Fruit fly (Drosophila melanogaster) whole organism, prepupa: ENCODE measurements around the gene CG18284.
A peak's percentile ranks its signal among the peaks of the same experiment; 100 is the strongest.

ENCODE experiments used
- Blimp-1 ChIP-seq: fragments of 200-800 bp; sonication (Bioruptor generic); optimal IDR thresholded peaks from 3 replicates; lab custom pipeline; 2017; ENCODE audit warnings: missing biosample characterization, missing genetic modification characterization, mild to moderate bottlenecking, moderate library complexity, missing genetic modification reagents
- CG10631 ChIP-seq: fragments of 200-800 bp; sonication (Bioruptor generic); optimal IDR thresholded peaks from 2 replicates; lab custom pipeline; 2016; ENCODE audit warnings: missing biosample characterization, missing genetic modification characterization
- CG10669 ChIP-seq: fragments of 200-800 bp; sonication (Bioruptor generic); optimal IDR thresholded peaks from 3 replicates; lab custom pipeline; 2018; ENCODE audit warnings: missing biosample characterization, mild to moderate bottlenecking, missing genetic modification characterization, moderate library complexity
- CG11294 ChIP-seq: fragments of 200-800 bp; sonication (Bioruptor generic); IDR thresholded peaks from 2 replicates; pipeline ENCODE4 v1.3.6; 2022; ENCODE audit warnings: missing biosample characterization, missing genetic modification characterization
- CG11762 ChIP-seq: fragments of 200-800 bp; sonication (Bioruptor generic); optimal IDR thresholded peaks from 3 replicates; lab custom pipeline; 2016; ENCODE audit warnings: missing biosample characterization, missing genetic modification characterization; ENCODE audit not compliant: insufficient read depth
- CG11902 ChIP-seq: fragments of 200-800 bp; sonication (Bioruptor generic); optimal IDR thresholded peaks from 3 replicates; lab custom pipeline; 2016; ENCODE audit warnings: missing biosample characterization, missing genetic modification characterization
- CG15336 ChIP-seq: fragments of 200-800 bp; sonication (Bioruptor generic); IDR thresholded peaks from 2 replicates; pipeline ENCODE4 v1.3.6; 2022; ENCODE audit warnings: missing biosample characterization, missing genetic modification characterization
- CG1621 ChIP-seq: fragments of 200-800 bp; sonication (Bioruptor generic); optimal IDR thresholded peaks from 3 replicates; lab custom pipeline; 2018; ENCODE audit warnings: missing biosample characterization, mild to moderate bottlenecking, missing genetic modification characterization
- CG16779 ChIP-seq: fragments of 200-800 bp; sonication (Bioruptor generic); optimal IDR thresholded peaks from 3 replicates; lab custom pipeline; 2017; ENCODE audit warnings: missing biosample characterization, mild to moderate bottlenecking, missing genetic modification characterization
- CG3032 ChIP-seq: fragments of 200-800 bp; optimal IDR thresholded peaks from 2 replicates; lab custom pipeline; 2019; ENCODE audit warnings: missing biosample characterization, mild to moderate bottlenecking, missing genetic modification characterization, moderate library complexity
- CG31627 ChIP-seq: fragments of 200-800 bp; sonication (Bioruptor generic); optimal IDR thresholded peaks from 3 replicates; lab custom pipeline; 2016; ENCODE audit warnings: missing biosample characterization, missing genetic modification characterization
- CG32006 ChIP-seq: fragments of 200-800 bp; sonication (Bioruptor generic); optimal IDR thresholded peaks from 3 replicates; lab custom pipeline; 2017; ENCODE audit warnings: missing biosample characterization, mild to moderate bottlenecking, missing genetic modification characterization
- CG34406 ChIP-seq: fragments of 200-800 bp; sonication (Bioruptor generic); optimal IDR thresholded peaks from 3 replicates; lab custom pipeline; 2016; ENCODE audit warnings: missing biosample characterization, missing genetic modification characterization
- CG3919 ChIP-seq: fragments of 200-800 bp; sonication (Bioruptor generic); optimal IDR thresholded peaks from 3 replicates; lab custom pipeline; 2016; ENCODE audit warnings: missing biosample characterization, missing genetic modification characterization
- CG6163 ChIP-seq: fragments of 200-800 bp; sonication (Bioruptor generic); IDR thresholded peaks from 3 replicates; pipeline ENCODE4 v1.3.6; 2022; ENCODE audit warnings: missing biosample characterization, missing genetic modification characterization
- CG6792 ChIP-seq: fragments of 200-800 bp; sonication (Bioruptor generic); optimal IDR thresholded peaks from 3 replicates; lab custom pipeline; 2016; ENCODE audit warnings: missing biosample characterization, missing genetic modification characterization
- CG6808 ChIP-seq: fragments of 200-800 bp; sonication (Bioruptor generic); optimal IDR thresholded peaks from 3 replicates; lab custom pipeline; 2017; ENCODE audit warnings: missing biosample characterization, missing genetic modification characterization, mild to moderate bottlenecking, moderate library complexity, missing genetic modification reagents
- CG6854 ChIP-seq: fragments of 200-800 bp; sonication (Bioruptor generic); optimal IDR thresholded peaks from 2 replicates; lab custom pipeline; 2017; ENCODE audit warnings: missing biosample characterization, mild to moderate bottlenecking, missing genetic modification characterization
- CG7368 ChIP-seq: fragments of 200-800 bp; sonication (Bioruptor generic); optimal IDR thresholded peaks from 3 replicates; lab custom pipeline; 2016; ENCODE audit warnings: missing biosample characterization, missing genetic modification characterization
- CG8119 ChIP-seq: fragments of 200-800 bp; sonication (Bioruptor generic); IDR thresholded peaks from 3 replicates; pipeline ENCODE4 v1.3.6; 2022; ENCODE audit warnings: missing biosample characterization, missing genetic modification characterization
- CG8319 ChIP-seq: fragments of 200-800 bp; sonication (Bioruptor generic); optimal IDR thresholded peaks from 3 replicates; lab custom pipeline; 2016; ENCODE audit warnings: missing biosample characterization, missing genetic modification characterization
- CG8632 ChIP-seq: fragments of 200-800 bp; sonication (Bioruptor generic); optimal IDR thresholded peaks from 3 replicates; lab custom pipeline; 2016; ENCODE audit warnings: missing biosample characterization, missing genetic modification characterization
- CG9139 ChIP-seq: fragments of 200-800 bp; sonication (Bioruptor generic); optimal IDR thresholded peaks from 3 replicates; lab custom pipeline; 2017; ENCODE audit warnings: missing biosample characterization, mild to moderate bottlenecking, missing genetic modification characterization
- Eip75B ChIP-seq: fragments of 200-800 bp; sonication (Bioruptor generic); optimal IDR thresholded peaks from 3 replicates; lab custom pipeline; 2016; ENCODE audit warnings: missing biosample characterization, missing genetic modification characterization
- Eip78C ChIP-seq: fragments of 200-800 bp; sonication (Bioruptor generic); peaks from one replicate; lab custom pipeline; 2016; ENCODE audit warnings: missing biosample characterization, missing genetic modification characterization
- Eip93F ChIP-seq: fragments of 200-800 bp; sonication (Bioruptor generic); optimal IDR thresholded peaks from 2 replicates; lab custom pipeline; 2016; ENCODE audit warnings: missing biosample characterization, mild to moderate bottlenecking, missing genetic modification characterization
- Ets21C ChIP-seq: fragments of 200-800 bp; sonication (Bioruptor generic); optimal IDR thresholded peaks from 3 replicates; lab custom pipeline; 2016; ENCODE audit warnings: missing biosample characterization, missing genetic modification characterization
- Ets96B ChIP-seq: fragments of 200-800 bp; optimal IDR thresholded peaks from 2 replicates; lab custom pipeline; 2019; ENCODE audit warnings: missing biosample characterization, mild to moderate bottlenecking, missing genetic modification characterization, moderate library complexity
- Gug ChIP-seq: fragments of 200-800 bp; sonication (Bioruptor generic); IDR thresholded peaks from 2 replicates; pipeline ENCODE4 v1.3.6; 2022; ENCODE audit warnings: missing biosample characterization, missing genetic modification characterization
- Hr38 ChIP-seq: sonication (Bioruptor generic); optimal IDR thresholded peaks from 2 replicates; lab custom pipeline; 2016; ENCODE audit warnings: missing biosample characterization, missing genetic modification characterization
- Hr39 ChIP-seq: fragments of 200-800 bp; sonication (Bioruptor generic); optimal IDR thresholded peaks from 2 replicates; lab custom pipeline; 2016; ENCODE audit warnings: missing biosample characterization, missing genetic modification characterization
- Hr4 ChIP-seq: fragments of 200-800 bp; sonication (Bioruptor generic); optimal IDR thresholded peaks from 3 replicates; lab custom pipeline; 2016; ENCODE audit warnings: missing biosample characterization, missing genetic modification characterization
- Met ChIP-seq: fragments of 200-800 bp; sonication (Bioruptor generic); optimal IDR thresholded peaks from 3 replicates; lab custom pipeline; 2016; ENCODE audit warnings: missing biosample characterization, missing genetic modification characterization
- Smox ChIP-seq: fragments of 200-800 bp; sonication (Bioruptor generic); optimal IDR thresholded peaks from 3 replicates; lab custom pipeline; 2016; ENCODE audit warnings: missing biosample characterization, missing genetic modification characterization
- Sox102F ChIP-seq: fragments of 200-800 bp; sonication (Bioruptor generic); optimal IDR thresholded peaks from 2 replicates; lab custom pipeline; 2016; ENCODE audit warnings: missing biosample characterization, mild to moderate bottlenecking, missing genetic modification characterization
- Sox14 ChIP-seq: fragments of 200-800 bp; sonication (Bioruptor generic); optimal IDR thresholded peaks from 3 replicates; lab custom pipeline; 2016; ENCODE audit warnings: missing biosample characterization, missing genetic modification characterization
- Sox15 ChIP-seq: fragments of 200-800 bp; sonication (Bioruptor generic); optimal IDR thresholded peaks from 3 replicates; lab custom pipeline; 2016; ENCODE audit warnings: missing biosample characterization, missing genetic modification characterization
- acj6 ChIP-seq: fragments of 200-800 bp; sonication (Bioruptor generic); optimal IDR thresholded peaks from 3 replicates; lab custom pipeline; 2016; ENCODE audit warnings: missing biosample characterization, missing genetic modification characterization
- cyc ChIP-seq: fragments of 200-800 bp; sonication (Bioruptor generic); optimal IDR thresholded peaks from 3 replicates; lab custom pipeline; 2016; ENCODE audit warnings: missing biosample characterization, missing genetic modification characterization
- dac ChIP-seq: fragments of 200-800 bp; sonication (Bioruptor generic); optimal IDR thresholded peaks from 2 replicates; lab custom pipeline; 2017; ENCODE audit warnings: missing biosample characterization, mild to moderate bottlenecking, missing genetic modification characterization
- dsx ChIP-seq: fragments of 200-800 bp; optimal IDR thresholded peaks from 3 replicates; lab custom pipeline; 2019; ENCODE audit warnings: missing biosample characterization, mild to moderate bottlenecking, missing genetic modification characterization, moderate library complexity; ENCODE audit not compliant: poor library complexity, severe bottlenecking
- eg ChIP-seq: fragments of 200-800 bp; sonication (Bioruptor generic); IDR thresholded peaks from 3 replicates; pipeline ENCODE4 v1.3.6; 2022; ENCODE audit warnings: missing biosample characterization, missing genetic modification characterization
- esn ChIP-seq: fragments of 200-800 bp; sonication (Bioruptor generic); optimal IDR thresholded peaks from 2 replicates; lab custom pipeline; 2016; ENCODE audit warnings: missing biosample characterization, mild to moderate bottlenecking, missing genetic modification characterization, moderate library complexity
- fd59A ChIP-seq: fragments of 200-800 bp; sonication (Bioruptor generic); optimal IDR thresholded peaks from 2 replicates; lab custom pipeline; 2017; ENCODE audit warnings: missing biosample characterization, mild to moderate bottlenecking, missing genetic modification characterization, missing genetic modification reagents
- fd85E ChIP-seq: fragments of 200-800 bp; sonication (Bioruptor generic); optimal IDR thresholded peaks from 3 replicates; lab custom pipeline; 2016; ENCODE audit warnings: missing biosample characterization, missing genetic modification characterization
- fkh ChIP-seq: fragments of 200-800 bp; sonication (Bioruptor generic); optimal IDR thresholded peaks from 3 replicates; lab custom pipeline; 2017; ENCODE audit warnings: missing biosample characterization, mild to moderate bottlenecking, missing genetic modification characterization, moderate library complexity
- lz ChIP-seq: fragments of 200-800 bp; sonication (Bioruptor generic); optimal IDR thresholded peaks from 3 replicates; lab custom pipeline; 2016; ENCODE audit warnings: missing biosample characterization, missing genetic modification characterization
- pdm3 ChIP-seq: fragments of 200-800 bp; sonication (Bioruptor generic); optimal IDR thresholded peaks from 3 replicates; lab custom pipeline; 2016; ENCODE audit warnings: missing biosample characterization, missing genetic modification characterization
- salr ChIP-seq, 2 experiments: fragments of 200-800 bp; sonication (Bioruptor generic); optimal IDR thresholded peaks; 3 replicates each; lab custom pipeline; 2016 to 2018; ENCODE audit warnings: missing biosample characterization in 2 of 2, missing genetic modification characterization in 2 of 2, mild to moderate bottlenecking in 1 of 2
- spab ChIP-seq: fragments of 200-800 bp; sonication (Bioruptor generic); optimal IDR thresholded peaks from 2 replicates; lab custom pipeline; 2017; ENCODE audit warnings: missing biosample characterization, mild to moderate bottlenecking, missing genetic modification characterization, missing genetic modification reagents
- ss ChIP-seq, 2 experiments: fragments of 200-800 bp; sonication (Bioruptor generic); optimal IDR thresholded peaks; 2 replicates in 1 of 2; 3 replicates in 1 of 2; lab custom pipeline; 2017 to 2018; ENCODE audit warnings: mild to moderate bottlenecking in 2 of 2, missing biosample characterization in 2 of 2, missing genetic modification characterization in 2 of 2, moderate library complexity in 1 of 2
- vri ChIP-seq: fragments of 200-800 bp; sonication (Bioruptor generic); optimal IDR thresholded peaks from 3 replicates; lab custom pipeline; 2016; ENCODE audit warnings: missing biosample characterization, mild to moderate bottlenecking, missing genetic modification characterization

Gene CG18284

DNA sequence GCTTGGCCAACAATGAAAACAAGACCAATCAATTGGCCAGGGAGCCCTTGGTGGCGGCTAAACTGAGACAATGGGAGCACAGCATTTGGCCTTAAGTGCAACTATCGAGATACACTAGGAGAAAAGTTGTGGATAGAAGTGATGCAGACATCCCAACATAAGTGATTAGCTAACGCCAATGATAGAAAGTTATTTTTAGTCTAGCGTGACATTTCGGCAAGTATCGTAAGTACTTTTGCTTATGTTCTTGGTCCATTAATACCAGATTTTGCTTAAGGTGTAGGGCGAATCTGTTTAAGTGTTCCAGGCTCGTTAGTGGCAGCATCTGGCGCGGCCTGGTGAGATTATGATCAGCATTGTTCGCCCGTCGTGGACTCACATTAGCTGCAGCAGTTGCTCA is 11.1 kb upstream of the CG18284 start:
- no peak for TF ChIP-seq CG3032 (tag; lab: Kevin White, UChicago)
- peak; percentile 12 for TF ChIP-seq Sox15 (GFP tag; lab: Kevin White, UChicago)
- TF ChIP-seq spab (GFP tag; lab: Kevin White, UChicago), result peak; percentile 16
- peak; percentile 58; the same call in 1 of the 3 replicates for TF ChIP-seq CG6163 (GFP tag; lab: Robert Waterston, UW)
- no peak for TF ChIP-seq CG7368 (GFP tag; lab: Kevin White, UChicago)
- TF ChIP-seq Blimp-1, result no peak
- no peak for TF ChIP-seq Gug (GFP tag; lab: Robert Waterston, UW)
- TF ChIP-seq CG34406 (GFP tag; lab: Kevin White, UChicago), result peak; percentile 23
- TF ChIP-seq fkh, result no peak
- TF ChIP-seq Ets21C (GFP tag; lab: Kevin White, UChicago), result no peak
- no peak for TF ChIP-seq Hr38 (GFP tag; lab: Kevin White, UChicago)
- no peak for TF ChIP-seq CG6854 (GFP tag; lab: Kevin White, UChicago)
- TF ChIP-seq Sox14 (GFP tag; lab: Kevin White, UChicago), result peak; percentile 16
- TF ChIP-seq fd85E (GFP tag; lab: Kevin White, UChicago), result no peak
- peak; percentile 42 for TF ChIP-seq CG10631 (GFP tag; lab: Kevin White, UChicago)
- peak; percentile 0 for TF ChIP-seq fd59A (GFP tag; lab: Kevin White, UChicago)
- peak; percentile 5 for TF ChIP-seq acj6 (GFP tag; lab: Kevin White, UChicago)
- peak; percentile 38 for TF ChIP-seq cyc (GFP tag; lab: Kevin White, UChicago)
- peak; percentile 15 for TF ChIP-seq CG6808 (GFP tag; lab: Kevin White, UChicago)
- no peak for TF ChIP-seq CG15336 (GFP tag; lab: Robert Waterston, UW)
- peak; percentile 84 for TF ChIP-seq Eip78C (GFP tag; lab: Kevin White, UChicago)
- peak; percentile 19 for TF ChIP-seq CG6792 (GFP tag; lab: Kevin White, UChicago)
- TF ChIP-seq Ets96B, result peak; percentile 55
- TF ChIP-seq Sox102F (GFP tag; lab: Kevin White, UChicago), result peak; percentile 24
- no peak for TF ChIP-seq eg
- TF ChIP-seq CG8119, result no peak
- TF ChIP-seq CG32006 (GFP tag; lab: Kevin White, UChicago), result no peak
- TF ChIP-seq CG8319 (GFP tag; lab: Kevin White, UChicago), result no peak
- TF ChIP-seq pdm3 (GFP tag; lab: Kevin White, UChicago), result peak; percentile 16
- TF ChIP-seq lz (GFP tag; lab: Kevin White, UChicago), result peak; percentile 15
- TF ChIP-seq CG3919 (GFP tag; lab: Kevin White, UChicago), result peak; percentile 46
- no peak for TF ChIP-seq dac
- TF ChIP-seq CG8632 (GFP tag; lab: Kevin White, UChicago), result no peak
- TF ChIP-seq CG31627 (GFP tag; lab: Kevin White, UChicago), result peak; percentile 8
- peak; percentile 27 for TF ChIP-seq CG1621 (tag; lab: Kevin White, UChicago)
- no peak for TF ChIP-seq Eip93F (GFP tag; lab: Kevin White, UChicago)
- TF ChIP-seq CG11294 (GFP tag; lab: Robert Waterston, UW), result no peak
- peak; percentile 22 for TF ChIP-seq Smox
- no peak for TF ChIP-seq vri (GFP tag; lab: Kevin White, UChicago)
- no peak for TF ChIP-seq CG16779 (tag; lab: Kevin White, UChicago)
- peak; percentile 36 for TF ChIP-seq CG10669
- TF ChIP-seq Met, result peak; percentile 43
- TF ChIP-seq CG11902 (GFP tag; lab: Kevin White, UChicago), result peak; percentile 3
- TF ChIP-seq Eip75B (GFP tag; lab: Kevin White, UChicago), result peak; percentile 14
- TF ChIP-seq salr (GFP tag; optimal IDR thresholded peaks at IDR 0.05; lab: Kevin White, UChicago), result peak in 1 of 2 experiments; percentile 7
- TF ChIP-seq CG11762 (GFP tag; lab: Kevin White, UChicago), result no peak
- no peak for TF ChIP-seq esn (GFP tag; lab: Kevin White, UChicago)
- TF ChIP-seq CG9139 (GFP tag; lab: Kevin White, UChicago), result no peak
- no peak for TF ChIP-seq dsx (GFP tag; lab: Kevin White, UChicago)
- peak in 1 of 2 experiments; percentile 20 for TF ChIP-seq ss (GFP tag; optimal IDR thresholded peaks at IDR 0.05; lab: Kevin White, UChicago)
- TF ChIP-seq Hr4 (GFP tag; lab: Kevin White, UChicago), result no peak
- peak; percentile 19 for TF ChIP-seq Hr39 (GFP tag; lab: Kevin White, UChicago)
